Worm (Caenorhabditis elegans): Measurements from ENCODE around the gene oac-59.

ce11 chrIV:12270392-12270791 is 30.7 kb downstream of the oac-59 start, which contains the start of gene C42C1.3:
- TF ChIP-seq W03F9.2 (tag; optimal IDR thresholded peaks at IDR 0.05) = no peak
- no peak for TF ChIP-seq him-1 (tag; optimal IDR thresholded peaks at IDR 0.05)

Data from whole organism, L4/young adult.